Fruit fly (Drosophila melanogaster): ENCODE data around the gene CG13033.
"Not testable (repeated sequence)": the region's sequence is repeated elsewhere in the genome, so short reads cannot be mapped to it uniquely, and the experiment has no call there.

DNA sequence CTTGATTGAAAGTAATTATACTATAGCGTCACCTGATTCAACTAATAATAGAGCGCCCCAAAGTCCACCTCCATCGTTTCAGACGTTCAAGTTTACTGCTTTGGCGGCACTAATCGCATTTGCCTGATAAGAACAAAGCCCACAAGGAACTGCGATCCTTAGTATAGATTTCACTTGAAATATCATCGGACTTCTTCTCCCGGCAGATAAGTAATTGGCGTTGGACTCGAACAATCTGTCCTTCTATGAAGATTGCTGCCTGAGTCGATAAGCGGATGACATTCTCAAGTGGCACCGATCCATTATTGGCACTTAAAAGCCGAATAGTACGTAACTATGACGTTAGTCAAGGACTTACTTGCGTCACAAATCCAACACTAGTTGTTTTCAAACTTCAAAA, 27.8 kb upstream of the CG13033 start, which contains the start of gene Mipp1:
- TF ChIP-seq h (GFP tag; optimal IDR thresholded peaks at IDR 0.05); rgr (GFP tag; optimal IDR thresholded peaks at IDR 0.05); Vsx2 (GFP tag; optimal IDR thresholded peaks at IDR 0.05; ENCODE audit: partially characterized antibody); psq (GFP tag; optimal IDR thresholded peaks at IDR 0.05): not testable (repeated sequence)

Data from whole organism, wandering third instar larva.